Worm (Caenorhabditis elegans) whole organism, late embryonic: Measurements from ENCODE around the gene srbc-44.

Experiments
- K02D7.2 ChIP-seq: sonication (generic microtip); optimal IDR thresholded peaks from 2 replicates; lab custom pipeline; 2017; ENCODE audit warnings: mild to moderate bottlenecking, missing genetic modification characterization, missing compliant biosample characterization
- ama-1 ChIP-seq: fragments of 150-350 bp; optimal IDR thresholded peaks from 2 replicates; lab custom pipeline; 2014
- fkh-10 ChIP-seq: fragments of 150-350 bp; optimal IDR thresholded peaks from 2 replicates; lab custom pipeline; 2014; ENCODE audit warnings: missing biosample characterization, missing genetic modification reagents, missing genetic modification characterization
- pat-9 ChIP-seq: fragments of 200-800 bp; sonication (Bioruptor generic); optimal IDR thresholded peaks from 2 replicates; lab custom pipeline; 2018; ENCODE audit warnings: mild to moderate bottlenecking, missing genetic modification characterization, moderate library complexity, missing compliant biosample characterization
- pqm-1 ChIP-seq: sonication (generic microtip); optimal IDR thresholded peaks from 2 replicates; lab custom pipeline; 2016; ENCODE audit warnings: missing genetic modification characterization, missing compliant biosample characterization
- sdc-2 ChIP-seq: sonication (generic microtip); optimal IDR thresholded peaks from 2 replicates; lab custom pipeline; 2016; ENCODE audit warnings: missing genotype, missing genetic modification characterization, missing compliant biosample characterization
- tbx-2 ChIP-seq: sonication (generic microtip); optimal IDR thresholded peaks from 2 replicates; lab custom pipeline; 2016; ENCODE audit warnings: missing genetic modification characterization, missing compliant biosample characterization

DNA sequence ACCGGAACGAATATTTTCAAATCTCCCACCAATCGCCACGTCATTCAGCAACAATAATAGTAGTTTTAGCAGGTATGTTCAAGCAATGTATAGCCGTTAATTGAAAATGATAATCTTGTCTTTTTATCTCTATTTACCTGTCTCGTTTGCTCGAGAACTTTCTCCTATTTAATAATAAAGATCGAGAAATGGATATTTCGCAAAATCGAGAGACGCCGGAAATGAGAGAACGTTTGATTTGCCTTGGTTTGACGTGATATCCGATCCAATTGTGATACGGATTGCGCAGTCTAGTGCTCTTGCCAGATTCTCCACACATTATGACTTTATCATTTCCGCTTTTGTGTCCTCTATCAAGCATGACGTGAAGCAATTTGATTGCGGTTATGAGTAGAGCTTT, 14.5 kb downstream of the srbc-44 start:
- TF ChIP-seq fkh-10 (GFP tag; lab: Kevin White, UChicago) (no peak), pqm-1 (tag; lab: Kevin White, UChicago) (no peak), tbx-2 (tag; lab: Kevin White, UChicago) (no peak), sdc-2 (tag; lab: Kevin White, UChicago) (no peak), pat-9 (tag; lab: Kevin White, UChicago) (no peak), ama-1 (lab: Kevin White, UChicago) (no peak), K02D7.2 (tag; lab: Kevin White, UChicago) (no peak)
